Fruit fly (Drosophila melanogaster) whole organism, prepupa: ENCODE results near the gene Gycbeta100B.

Source experiments
- CG10631 ChIP-seq: fragments of 200-800 bp; sonication (Bioruptor generic); optimal IDR thresholded peaks from 2 replicates; lab custom pipeline; 2016; ENCODE audit warnings: missing biosample characterization, missing genetic modification characterization
- CG10669 ChIP-seq: fragments of 200-800 bp; sonication (Bioruptor generic); optimal IDR thresholded peaks from 3 replicates; lab custom pipeline; 2018; ENCODE audit warnings: missing biosample characterization, mild to moderate bottlenecking, missing genetic modification characterization, moderate library complexity
- CG11294 ChIP-seq: fragments of 200-800 bp; sonication (Bioruptor generic); IDR thresholded peaks from 2 replicates; pipeline ENCODE4 v1.3.6; 2022; ENCODE audit warnings: missing biosample characterization, missing genetic modification characterization
- CG15336 ChIP-seq: fragments of 200-800 bp; sonication (Bioruptor generic); IDR thresholded peaks from 2 replicates; pipeline ENCODE4 v1.3.6; 2022; ENCODE audit warnings: missing biosample characterization, missing genetic modification characterization
- CG1621 ChIP-seq: fragments of 200-800 bp; sonication (Bioruptor generic); optimal IDR thresholded peaks from 3 replicates; lab custom pipeline; 2018; ENCODE audit warnings: missing biosample characterization, mild to moderate bottlenecking, missing genetic modification characterization
- CG16779 ChIP-seq: fragments of 200-800 bp; sonication (Bioruptor generic); optimal IDR thresholded peaks from 3 replicates; lab custom pipeline; 2017; ENCODE audit warnings: missing biosample characterization, mild to moderate bottlenecking, missing genetic modification characterization
- CG3032 ChIP-seq: fragments of 200-800 bp; optimal IDR thresholded peaks from 2 replicates; lab custom pipeline; 2019; ENCODE audit warnings: missing biosample characterization, mild to moderate bottlenecking, missing genetic modification characterization, moderate library complexity
- CG31627 ChIP-seq: fragments of 200-800 bp; sonication (Bioruptor generic); optimal IDR thresholded peaks from 3 replicates; lab custom pipeline; 2016; ENCODE audit warnings: missing biosample characterization, missing genetic modification characterization
- CG32006 ChIP-seq: fragments of 200-800 bp; sonication (Bioruptor generic); optimal IDR thresholded peaks from 3 replicates; lab custom pipeline; 2017; ENCODE audit warnings: missing biosample characterization, mild to moderate bottlenecking, missing genetic modification characterization
- CG34406 ChIP-seq: fragments of 200-800 bp; sonication (Bioruptor generic); optimal IDR thresholded peaks from 3 replicates; lab custom pipeline; 2016; ENCODE audit warnings: missing biosample characterization, missing genetic modification characterization
- CG3919 ChIP-seq: fragments of 200-800 bp; sonication (Bioruptor generic); optimal IDR thresholded peaks from 3 replicates; lab custom pipeline; 2016; ENCODE audit warnings: missing biosample characterization, missing genetic modification characterization
- CG4318 ChIP-seq: fragments of 200-800 bp; sonication (Bioruptor generic); optimal IDR thresholded peaks from 3 replicates; lab custom pipeline; 2017; ENCODE audit warnings: missing biosample characterization, mild to moderate bottlenecking, missing genetic modification characterization
- CG6163 ChIP-seq: fragments of 200-800 bp; sonication (Bioruptor generic); IDR thresholded peaks from 3 replicates; pipeline ENCODE4 v1.3.6; 2022; ENCODE audit warnings: missing biosample characterization, missing genetic modification characterization
- CG6276 ChIP-seq: fragments of 200-800 bp; sonication (Bioruptor generic); optimal IDR thresholded peaks from 2 replicates; lab custom pipeline; 2017; ENCODE audit warnings: missing biosample characterization, mild to moderate bottlenecking, missing genetic modification characterization
- CG6792 ChIP-seq: fragments of 200-800 bp; sonication (Bioruptor generic); optimal IDR thresholded peaks from 3 replicates; lab custom pipeline; 2016; ENCODE audit warnings: missing biosample characterization, missing genetic modification characterization
- CG6808 ChIP-seq: fragments of 200-800 bp; sonication (Bioruptor generic); optimal IDR thresholded peaks from 3 replicates; lab custom pipeline; 2017; ENCODE audit warnings: missing biosample characterization, missing genetic modification characterization, mild to moderate bottlenecking, moderate library complexity, missing genetic modification reagents
- CG6854 ChIP-seq: fragments of 200-800 bp; sonication (Bioruptor generic); optimal IDR thresholded peaks from 2 replicates; lab custom pipeline; 2017; ENCODE audit warnings: missing biosample characterization, mild to moderate bottlenecking, missing genetic modification characterization
- CG8119 ChIP-seq: fragments of 200-800 bp; sonication (Bioruptor generic); IDR thresholded peaks from 3 replicates; pipeline ENCODE4 v1.3.6; 2022; ENCODE audit warnings: missing biosample characterization, missing genetic modification characterization
- CG8319 ChIP-seq: fragments of 200-800 bp; sonication (Bioruptor generic); optimal IDR thresholded peaks from 3 replicates; lab custom pipeline; 2016; ENCODE audit warnings: missing biosample characterization, missing genetic modification characterization
- Ets21C ChIP-seq: fragments of 200-800 bp; sonication (Bioruptor generic); optimal IDR thresholded peaks from 3 replicates; lab custom pipeline; 2016; ENCODE audit warnings: missing biosample characterization, missing genetic modification characterization
- Ets96B ChIP-seq: fragments of 200-800 bp; optimal IDR thresholded peaks from 2 replicates; lab custom pipeline; 2019; ENCODE audit warnings: missing biosample characterization, mild to moderate bottlenecking, missing genetic modification characterization, moderate library complexity
- Hr38 ChIP-seq: sonication (Bioruptor generic); optimal IDR thresholded peaks from 2 replicates; lab custom pipeline; 2016; ENCODE audit warnings: missing biosample characterization, missing genetic modification characterization
- Hr4 ChIP-seq: fragments of 200-800 bp; sonication (Bioruptor generic); optimal IDR thresholded peaks from 3 replicates; lab custom pipeline; 2016; ENCODE audit warnings: missing biosample characterization, missing genetic modification characterization
- Sox102F ChIP-seq: fragments of 200-800 bp; sonication (Bioruptor generic); optimal IDR thresholded peaks from 2 replicates; lab custom pipeline; 2016; ENCODE audit warnings: missing biosample characterization, mild to moderate bottlenecking, missing genetic modification characterization
- Sox15 ChIP-seq: fragments of 200-800 bp; sonication (Bioruptor generic); optimal IDR thresholded peaks from 3 replicates; lab custom pipeline; 2016; ENCODE audit warnings: missing biosample characterization, missing genetic modification characterization
- achi ChIP-seq: fragments of 200-800 bp; sonication (Bioruptor generic); optimal IDR thresholded peaks from 3 replicates; lab custom pipeline; 2016; ENCODE audit warnings: missing biosample characterization, missing genetic modification characterization
- acj6 ChIP-seq: fragments of 200-800 bp; sonication (Bioruptor generic); optimal IDR thresholded peaks from 3 replicates; lab custom pipeline; 2016; ENCODE audit warnings: missing biosample characterization, missing genetic modification characterization
- cyc ChIP-seq: fragments of 200-800 bp; sonication (Bioruptor generic); optimal IDR thresholded peaks from 3 replicates; lab custom pipeline; 2016; ENCODE audit warnings: missing biosample characterization, missing genetic modification characterization
- dac ChIP-seq: fragments of 200-800 bp; sonication (Bioruptor generic); optimal IDR thresholded peaks from 2 replicates; lab custom pipeline; 2017; ENCODE audit warnings: missing biosample characterization, mild to moderate bottlenecking, missing genetic modification characterization
- dsx ChIP-seq: fragments of 200-800 bp; optimal IDR thresholded peaks from 3 replicates; lab custom pipeline; 2019; ENCODE audit warnings: missing biosample characterization, mild to moderate bottlenecking, missing genetic modification characterization, moderate library complexity; ENCODE audit not compliant: poor library complexity, severe bottlenecking
- eg ChIP-seq: fragments of 200-800 bp; sonication (Bioruptor generic); IDR thresholded peaks from 3 replicates; pipeline ENCODE4 v1.3.6; 2022; ENCODE audit warnings: missing biosample characterization, missing genetic modification characterization
- fkh ChIP-seq: fragments of 200-800 bp; sonication (Bioruptor generic); optimal IDR thresholded peaks from 3 replicates; lab custom pipeline; 2017; ENCODE audit warnings: missing biosample characterization, mild to moderate bottlenecking, missing genetic modification characterization, moderate library complexity
- lz ChIP-seq: fragments of 200-800 bp; sonication (Bioruptor generic); optimal IDR thresholded peaks from 3 replicates; lab custom pipeline; 2016; ENCODE audit warnings: missing biosample characterization, missing genetic modification characterization
- salr ChIP-seq, 2 experiments: fragments of 200-800 bp; sonication (Bioruptor generic); optimal IDR thresholded peaks; 3 replicates each; lab custom pipeline; 2016 to 2018; ENCODE audit warnings: missing biosample characterization in 2 of 2, missing genetic modification characterization in 2 of 2, mild to moderate bottlenecking in 1 of 2
- ss ChIP-seq, 2 experiments: fragments of 200-800 bp; sonication (Bioruptor generic); optimal IDR thresholded peaks; 2 replicates in 1 of 2; 3 replicates in 1 of 2; lab custom pipeline; 2017 to 2018; ENCODE audit warnings: mild to moderate bottlenecking in 2 of 2, missing biosample characterization in 2 of 2, missing genetic modification characterization in 2 of 2, moderate library complexity in 1 of 2
- svp ChIP-seq: fragments of 200-800 bp; sonication (Bioruptor generic); peaks from one replicate; lab custom pipeline; 2016; ENCODE audit warnings: missing biosample characterization, missing genetic modification characterization

The Gycbeta100B gene

DNA sequence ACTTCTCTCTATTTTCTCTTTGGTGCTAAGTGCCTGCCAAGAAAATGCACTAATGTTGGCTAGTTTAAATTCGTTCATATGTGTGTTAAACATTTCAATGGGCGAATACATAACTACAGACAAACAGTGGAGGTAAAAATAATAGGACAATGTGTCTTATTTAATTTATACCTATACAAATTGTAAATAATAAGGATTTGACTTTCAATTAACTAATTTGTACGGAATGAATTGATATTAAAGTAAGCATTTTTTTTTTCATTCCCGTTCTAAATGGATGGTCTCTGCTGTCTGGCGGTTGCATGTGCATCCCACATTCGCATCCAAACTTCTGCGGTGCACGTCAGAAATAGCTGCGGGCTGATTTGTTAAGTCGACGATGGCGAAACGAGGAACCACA lies 12.7 kb downstream of the Gycbeta100B start (continued):
- TF ChIP-seq CG11294 (no peak), CG34406 (GFP tag; lab: Kevin White, UChicago) (no peak), CG4318 (GFP tag; lab: Kevin White, UChicago) (no peak), CG8319 (GFP tag; lab: Kevin White, UChicago) (no peak), Sox15 (GFP tag; lab: Kevin White, UChicago) (no peak), Hr4 (GFP tag; lab: Kevin White, UChicago) (peak; percentile 37), CG3032 (tag; lab: Kevin White, UChicago) (no peak), CG6808 (GFP tag; lab: Kevin White, UChicago) (no peak), Ets21C (GFP tag; lab: Kevin White, UChicago) (no peak), salr (GFP tag; optimal IDR thresholded peaks at IDR 0.05; lab: Kevin White, UChicago) (no peak), CG6854 (GFP tag; lab: Kevin White, UChicago) (no peak), CG10669 (GFP tag; lab: Kevin White, UChicago) (no peak), achi (GFP tag; lab: Kevin White, UChicago) (no peak)

DNA sequence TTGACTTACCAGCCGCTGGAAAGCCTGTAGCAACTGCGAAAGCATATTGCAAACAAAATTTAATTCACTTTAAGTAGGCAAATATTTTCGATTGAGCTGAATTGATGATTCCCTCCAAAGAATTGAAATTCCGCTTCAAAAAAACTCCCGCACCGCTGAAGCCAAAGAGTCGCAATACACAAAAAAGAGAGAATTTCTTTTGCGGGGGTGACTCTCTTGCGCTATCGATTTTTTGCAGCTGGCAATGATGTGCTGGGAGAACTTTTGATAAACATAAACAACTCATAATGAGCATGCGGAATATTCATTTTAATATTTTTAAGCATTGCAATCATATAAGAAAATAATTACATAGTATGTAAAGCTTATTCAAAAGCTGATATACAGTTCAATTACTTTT lies 34.2 kb downstream of the Gycbeta100B start:
- no peak for TF ChIP-seq lz (GFP tag; lab: Kevin White, UChicago)
- TF ChIP-seq CG6792 (GFP tag; lab: Kevin White, UChicago) = no peak
- no peak for TF ChIP-seq CG4318 (GFP tag; lab: Kevin White, UChicago)
- TF ChIP-seq CG31627 (GFP tag; lab: Kevin White, UChicago) = no peak
- TF ChIP-seq cyc (GFP tag; lab: Kevin White, UChicago) = no peak
- TF ChIP-seq Sox102F (GFP tag; lab: Kevin White, UChicago) = no peak
- no peak for TF ChIP-seq CG15336 (GFP tag; lab: Robert Waterston, UW)
- TF ChIP-seq CG8119 (GFP tag; lab: Robert Waterston, UW) = no peak
- TF ChIP-seq ss (GFP tag; optimal IDR thresholded peaks at IDR 0.05; lab: Kevin White, UChicago) = no peak
- TF ChIP-seq dac = no peak
- no peak for TF ChIP-seq Hr38 (GFP tag; lab: Kevin White, UChicago)
- TF ChIP-seq, all 60 proteins: peak for 0

DNA sequence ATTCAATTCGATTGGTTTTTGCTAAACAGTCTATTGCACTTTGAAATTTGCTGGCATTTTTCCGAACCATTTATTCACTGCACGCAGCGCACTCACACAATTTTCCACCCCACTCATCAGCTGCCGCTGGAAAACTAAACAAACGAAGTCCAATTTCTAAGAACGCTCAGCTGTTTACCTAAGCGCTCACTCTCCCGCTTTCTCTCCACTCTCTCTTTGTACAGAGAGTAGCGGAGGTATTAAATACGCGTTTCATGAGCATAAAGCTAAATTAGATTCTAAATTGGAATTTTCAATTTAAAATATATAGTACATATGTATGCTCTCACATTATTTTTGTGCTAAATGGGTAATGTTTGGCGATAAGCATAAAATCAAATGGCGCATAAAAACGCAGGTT lies 34.8 kb downstream of the Gycbeta100B start, which contains the start of gene stops:
Gene stops (minus strand): TSS at position 139 of the 400 bp plus-strand sequence.
- no peak for TF ChIP-seq Sox102F (GFP tag; lab: Kevin White, UChicago)
- peak; percentile 5 for TF ChIP-seq CG32006
- TF ChIP-seq acj6 (GFP tag; lab: Kevin White, UChicago) = no peak
- TF ChIP-seq eg (GFP tag; lab: Robert Waterston, UW) = peak; percentile 68; the same call in 2 of the 3 replicates
- TF ChIP-seq Ets96B = no peak
- no peak for TF ChIP-seq CG11294
- no peak for TF ChIP-seq dsx (GFP tag; lab: Kevin White, UChicago)
- no peak for TF ChIP-seq CG10631
- TF ChIP-seq CG6163 (GFP tag; lab: Robert Waterston, UW) = 0 out of 3 replicates have a peak, but pooled peaks have one; percentile 18
- peak; percentile 42 for TF ChIP-seq svp (GFP tag; lab: Kevin White, UChicago)
- TF ChIP-seq CG6276 = peak; percentile 16
- TF ChIP-seq fkh (GFP tag; lab: Kevin White, UChicago) = peak; percentile 78

DNA sequence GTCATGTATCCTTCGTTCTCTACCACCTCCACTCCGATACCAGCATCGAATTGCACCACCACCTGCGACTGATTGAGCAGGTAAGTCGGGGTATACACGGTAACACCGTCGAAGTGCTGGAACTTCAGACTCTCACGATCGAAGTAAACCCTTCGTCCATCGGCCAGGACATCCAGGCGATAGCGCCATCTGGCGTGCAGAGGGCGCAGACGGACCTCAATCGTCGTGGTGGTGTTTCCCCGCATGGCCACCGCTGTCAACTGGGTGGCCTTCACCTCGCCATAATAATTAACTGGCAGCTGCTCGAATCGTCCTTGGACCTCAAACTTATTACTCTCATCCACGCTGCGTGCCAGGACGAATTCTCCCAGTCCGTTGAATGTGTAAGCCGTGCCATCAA lies 47.6 kb downstream of the Gycbeta100B start:
- TF ChIP-seq CG16779 = no peak
- no peak for TF ChIP-seq Sox15 (GFP tag; lab: Kevin White, UChicago)
- no peak for TF ChIP-seq dac
- no peak for TF ChIP-seq CG3919 (GFP tag; lab: Kevin White, UChicago)
- TF ChIP-seq CG34406 (GFP tag; lab: Kevin White, UChicago) = no peak
- no peak for TF ChIP-seq CG1621 (tag; lab: Kevin White, UChicago)
